Worm (Caenorhabditis elegans) whole organism, L1 larva: ENCODE data around the gene aexr-2.

Source experiments
- aha-1 ChIP-seq: fragments of 150-350 bp; optimal IDR thresholded peaks from 2 replicates; lab custom pipeline; 2014; ENCODE audit warnings: missing biosample characterization, missing genetic modification characterization
- ceh-82 ChIP-seq, 3 experiments: fragments of 150-350 bp in 1 of 3; sonication (generic microtip) in 2 of 3; optimal IDR thresholded peaks; 2 replicates each; lab custom pipeline; 2014 to 2017; ENCODE audit warnings: missing biosample characterization in 3 of 3, missing genetic modification characterization in 3 of 3
- fkh-4 ChIP-seq: sonication (generic microtip); optimal IDR thresholded peaks from 2 replicates; lab custom pipeline; 2016; ENCODE audit warnings: missing compliant biosample characterization, missing genetic modification characterization, borderline replicate concordance
- lin-35 ChIP-seq, 2 experiments: fragments of 150-350 bp; optimal IDR thresholded peaks; 2 replicates each; lab custom pipeline; 2014; ENCODE audit warnings: missing biosample characterization in 2 of 2, missing genetic modification characterization in 2 of 2, missing genetic modification reagents in 2 of 2
- mab-9 ChIP-seq: fragments of 200-800 bp; sonication (Bioruptor generic); IDR thresholded peaks from 2 replicates; pipeline ENCODE4 v1.3.6; 2022; ENCODE audit warnings: missing genetic modification reagents, missing genetic modification characterization, missing compliant biosample characterization
- nhr-237 ChIP-seq: fragments of 150-350 bp; optimal IDR thresholded peaks from 2 replicates; lab custom pipeline; 2014; ENCODE audit warnings: missing biosample characterization, missing genetic modification characterization
- nhr-28 ChIP-seq: fragments of 150-350 bp; optimal IDR thresholded peaks from 2 replicates; lab custom pipeline; 2014; ENCODE audit warnings: missing biosample characterization, missing genetic modification characterization
- snpc-4 ChIP-seq: fragments of 150-350 bp; optimal IDR thresholded peaks from 2 replicates; lab custom pipeline; 2014; ENCODE audit warnings: missing biosample characterization, missing genetic modification characterization
- sptf-1 ChIP-seq: fragments of 150-350 bp; optimal IDR thresholded peaks from 2 replicates; lab custom pipeline; 2014; ENCODE audit warnings: missing biosample characterization, missing genetic modification characterization
- ztf-11 ChIP-seq, 2 experiments: sonication (generic microtip); optimal IDR thresholded peaks; 2 replicates each; lab custom pipeline; 2016 to 2017; ENCODE audit warnings: missing genetic modification characterization in 2 of 2, missing biosample characterization in 1 of 2, missing compliant biosample characterization in 1 of 2

DNA sequence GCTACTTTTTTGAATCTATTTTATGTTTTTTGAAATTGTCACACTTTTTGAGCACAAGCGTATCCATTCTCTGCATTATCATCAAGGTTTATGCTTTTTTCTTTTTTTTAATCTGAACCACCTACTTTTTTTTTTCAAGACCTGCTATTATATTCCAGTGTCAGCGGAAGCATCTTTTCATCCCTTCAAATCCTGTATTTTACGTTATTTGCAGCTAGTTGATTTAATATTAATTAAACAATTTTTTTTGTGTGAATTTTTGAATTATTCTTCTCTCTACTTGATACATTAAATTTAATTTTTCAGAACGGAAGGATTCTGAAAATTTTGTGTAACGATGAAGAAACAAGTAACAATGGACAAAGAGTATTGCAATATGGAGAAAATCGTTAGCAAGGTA, 21.6 kb downstream of the aexr-2 start, which contains the start of gene C25B8.8:
- no peak for TF ChIP-seq sptf-1
- no peak for TF ChIP-seq lin-35 (GFP tag; optimal IDR thresholded peaks at IDR 0.05; lab: Kevin White, UChicago)
- TF ChIP-seq snpc-4 (tag; lab: Kevin White, UChicago), result no peak
- no peak for TF ChIP-seq fkh-4 (tag; lab: Kevin White, UChicago)
- TF ChIP-seq mab-9 (GFP tag; lab: Robert Waterston, UW), result no peak
- TF ChIP-seq ceh-82 (tag; optimal IDR thresholded peaks at IDR 0.05; lab: Kevin White, UChicago), result no peak
- no peak for TF ChIP-seq ztf-11 (tag; optimal IDR thresholded peaks at IDR 0.05; lab: Kevin White, UChicago)
- TF ChIP-seq aha-1, result no peak
- TF ChIP-seq nhr-28 (tag; lab: Kevin White, UChicago), result no peak
- TF ChIP-seq nhr-237 (tag; lab: Kevin White, UChicago), result no peak
